Worm (Caenorhabditis elegans) whole organism, late embryonic: ENCODE results near the gene Y49G5A.1.

Experiments
- T23F11.4 ChIP-seq: fragments of 200-800 bp; sonication (Bioruptor generic); optimal IDR thresholded peaks from 2 replicates; lab custom pipeline; 2018; ENCODE audit warnings: mild to moderate bottlenecking, missing genetic modification characterization, missing compliant biosample characterization
- ahr-1 ChIP-seq: sonication (generic microtip); optimal IDR thresholded peaks from 2 replicates; lab custom pipeline; 2016; ENCODE audit warnings: missing genetic modification characterization, missing compliant biosample characterization
- ama-1 ChIP-seq: fragments of 150-350 bp; optimal IDR thresholded peaks from 2 replicates; lab custom pipeline; 2014
- ceh-2 ChIP-seq: sonication (generic microtip); optimal IDR thresholded peaks from 2 replicates; lab custom pipeline; 2016; ENCODE audit warnings: missing genotype, missing genetic modification characterization, missing compliant biosample characterization
- hlh-13 ChIP-seq: fragments of 200-800 bp; sonication (Bioruptor generic); optimal IDR thresholded peaks from 2 replicates; lab custom pipeline; 2018; ENCODE audit warnings: mild to moderate bottlenecking, missing genetic modification characterization, missing compliant biosample characterization
- hlh-15 ChIP-seq: sonication (generic microtip); optimal IDR thresholded peaks from 2 replicates; lab custom pipeline; 2016; ENCODE audit warnings: missing genetic modification characterization, missing compliant biosample characterization
- hlh-30 ChIP-seq: sonication (generic microtip); optimal IDR thresholded peaks from 2 replicates; lab custom pipeline; 2017; ENCODE audit warnings: antibody characterized with exemption, missing genetic modification characterization, missing compliant biosample characterization; ENCODE audit not compliant: insufficient read depth
- hlh-6 ChIP-seq: sonication (generic microtip); optimal IDR thresholded peaks from 2 replicates; lab custom pipeline; 2016; ENCODE audit warnings: missing genotype, missing genetic modification characterization, missing compliant biosample characterization
- nfya-1 ChIP-seq: sonication (generic microtip); optimal IDR thresholded peaks from 2 replicates; lab custom pipeline; 2017; ENCODE audit warnings: missing genetic modification characterization, mild to moderate bottlenecking, missing compliant biosample characterization, antibody characterized with exemption, moderate library complexity
- pha-2 ChIP-seq: sonication (generic microtip); optimal IDR thresholded peaks from 2 replicates; lab custom pipeline; 2017; ENCODE audit warnings: mild to moderate bottlenecking, missing genetic modification characterization, missing compliant biosample characterization
- pha-4 ChIP-seq: fragments of 150-350 bp; optimal IDR thresholded peaks from 2 replicates; lab custom pipeline; 2018; ENCODE audit warnings: missing biosample characterization, missing genetic modification reagents, missing genetic modification characterization
- sox-4 ChIP-seq: sonication (generic microtip); optimal IDR thresholded peaks from 2 replicates; lab custom pipeline; 2017; ENCODE audit warnings: mild to moderate bottlenecking, missing genetic modification characterization, inconsistent platforms, missing compliant biosample characterization
- unc-86 ChIP-seq: sonication (generic microtip); optimal IDR thresholded peaks from 2 replicates; lab custom pipeline; 2016; ENCODE audit warnings: missing genetic modification characterization, missing compliant biosample characterization
- zip-5 ChIP-seq: sonication (generic microtip); optimal IDR thresholded peaks from 2 replicates; lab custom pipeline; 2016; ENCODE audit warnings: missing genetic modification characterization, missing compliant biosample characterization

- no peak for TF ChIP-seq nfya-1
- no peak for TF ChIP-seq pha-2 (tag; lab: Kevin White, UChicago)
- TF ChIP-seq unc-86 (tag; lab: Kevin White, UChicago) = no peak
- TF ChIP-seq ama-1 = no peak
- no peak for TF ChIP-seq hlh-13
- TF ChIP-seq ahr-1 (tag; lab: Kevin White, UChicago) = no peak
- TF ChIP-seq pha-4 (tag; lab: Kevin White, UChicago) = no peak
- no peak for TF ChIP-seq T23F11.4 (GFP tag; lab: Kevin White, UChicago)
- TF ChIP-seq hlh-6 = no peak
- TF ChIP-seq zip-5 (tag; lab: Kevin White, UChicago) = no peak
- no peak for TF ChIP-seq hlh-30
- TF ChIP-seq sox-4 (tag; lab: Kevin White, UChicago) = no peak
- TF ChIP-seq ceh-2 (tag; lab: Kevin White, UChicago) = no peak
- TF ChIP-seq hlh-15 (tag; lab: Kevin White, UChicago) = no peak
Measured at ce11 chrV:5330967-5331366, 43.8 kb upstream of the Y49G5A.1 start, which contains the start of gene srg-26.
